Worm (Caenorhabditis elegans) whole organism, L4/young adult: Measurements from ENCODE around the gene F34H10.4.

Experiments
- W03F9.2 ChIP-seq: fragments of 150-350 bp; optimal IDR thresholded peaks from 2 replicates; lab custom pipeline; 2014; ENCODE audit warnings: missing biosample characterization, missing genetic modification characterization
- dao-5 ChIP-seq: sonication (generic microtip); optimal IDR thresholded peaks from 2 replicates; lab custom pipeline; 2016; ENCODE audit warnings: missing genotype, missing genetic modification characterization, moderate library complexity, missing compliant biosample characterization
- him-1 ChIP-seq: sonication (generic microtip); optimal IDR thresholded peaks from 2 replicates; lab custom pipeline; 2016; ENCODE audit warnings: missing genotype, missing genetic modification reagents, missing genetic modification characterization, missing compliant biosample characterization

DNA sequence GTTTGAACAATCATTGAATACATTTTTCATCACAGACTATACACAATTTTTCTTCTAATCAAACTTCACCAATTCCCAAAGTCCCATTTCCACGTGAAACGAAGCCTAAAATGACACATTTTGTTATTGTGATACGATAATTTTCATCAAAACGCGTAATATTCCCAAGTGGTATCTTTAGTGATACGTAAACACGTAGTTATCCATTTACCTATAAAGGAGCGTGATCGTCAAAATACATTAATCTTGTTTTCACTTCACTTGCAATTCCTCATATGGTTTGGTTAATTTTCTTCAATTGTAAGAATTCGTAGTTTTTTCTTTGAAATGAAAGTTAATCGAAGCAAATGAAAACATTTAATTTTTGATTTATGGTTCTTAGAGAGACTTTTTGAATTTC is 18.8 kb upstream of the F34H10.4 start:
- TF ChIP-seq dao-5 (tag; lab: Kevin White, UChicago) (no peak), W03F9.2 (tag; lab: Kevin White, UChicago) (no peak), him-1 (tag; lab: Kevin White, UChicago) (no peak)
